Worm (Caenorhabditis elegans) whole organism, L3 larva: ENCODE data around the gene Y119D3B.14.

ENCODE experiments used
- R02D3.7 ChIP-seq: fragments of 150-350 bp; optimal IDR thresholded peaks from 2 replicates; lab custom pipeline; 2014; ENCODE audit warnings: missing biosample characterization, missing genetic modification characterization
- ZK546.5 ChIP-seq: sonication (generic microtip); optimal IDR thresholded peaks from 2 replicates; lab custom pipeline; 2017; ENCODE audit warnings: missing biosample characterization, missing genetic modification characterization
- aly-2 ChIP-seq: fragments of 150-350 bp; optimal IDR thresholded peaks from 2 replicates; lab custom pipeline; 2014; ENCODE audit warnings: missing biosample characterization, missing genetic modification characterization
- ama-1 ChIP-seq: fragments of 150-350 bp; optimal IDR thresholded peaks from 2 replicates; lab custom pipeline; 2018
- ceh-16 ChIP-seq: sonication (generic microtip); optimal IDR thresholded peaks from 2 replicates; lab custom pipeline; 2017; ENCODE audit warnings: missing biosample characterization, missing genetic modification characterization
- ceh-28 ChIP-seq: fragments of 150-350 bp; optimal IDR thresholded peaks from 2 replicates; lab custom pipeline; 2014; ENCODE audit warnings: missing biosample characterization, missing genetic modification reagents, missing genetic modification characterization
- egl-5 ChIP-seq: fragments of 150-350 bp; optimal IDR thresholded peaks from 2 replicates; lab custom pipeline; 2017; ENCODE audit warnings: missing biosample characterization, missing genetic modification reagents, missing genetic modification characterization, inconsistent platforms
- elt-1 ChIP-seq: fragments of 150-350 bp; optimal IDR thresholded peaks from 2 replicates; lab custom pipeline; 2014; ENCODE audit warnings: missing biosample characterization, missing genetic modification characterization
- elt-2 ChIP-seq: sonication (generic microtip); optimal IDR thresholded peaks from 2 replicates; lab custom pipeline; 2016; ENCODE audit warnings: missing genetic modification reagents, mild to moderate bottlenecking, missing genetic modification characterization, missing compliant biosample characterization
- fkh-10 ChIP-seq: sonication (generic microtip); optimal IDR thresholded peaks from 2 replicates; lab custom pipeline; 2017; ENCODE audit warnings: missing biosample characterization, missing genetic modification reagents, missing genetic modification characterization
- fkh-2 ChIP-seq: fragments of 150-350 bp; optimal IDR thresholded peaks from 2 replicates; lab custom pipeline; 2014; ENCODE audit warnings: missing biosample characterization, missing genetic modification reagents, missing genetic modification characterization
- fos-1 ChIP-seq: fragments of 150-350 bp; optimal IDR thresholded peaks from 2 replicates; lab custom pipeline; 2014; ENCODE audit warnings: missing biosample characterization, missing genetic modification characterization
- hmg-11 ChIP-seq: sonication (generic microtip); optimal IDR thresholded peaks from 2 replicates; lab custom pipeline; 2016; ENCODE audit warnings: missing genetic modification characterization, missing compliant biosample characterization
- lin-39 ChIP-seq: fragments of 150-350 bp; optimal IDR thresholded peaks from 2 replicates; lab custom pipeline; 2018; ENCODE audit warnings: missing biosample characterization, missing genetic modification reagents, missing genetic modification characterization
- mml-1 ChIP-seq: fragments of 150-350 bp; sonication (generic microtip); optimal IDR thresholded peaks from 3 replicates; lab custom pipeline; 2014; ENCODE audit warnings: missing biosample characterization, missing genetic modification characterization
- nhr-11 ChIP-seq: fragments of 150-350 bp; optimal IDR thresholded peaks from 2 replicates; lab custom pipeline; 2014; ENCODE audit warnings: missing biosample characterization, missing genetic modification characterization
- nhr-25 ChIP-seq: sonication (generic microtip); optimal IDR thresholded peaks from 2 replicates; lab custom pipeline; 2017; ENCODE audit warnings: missing biosample characterization, missing genetic modification characterization
- nhr-43 ChIP-seq: sonication (generic microtip); optimal IDR thresholded peaks from 2 replicates; lab custom pipeline; 2016; ENCODE audit warnings: mild to moderate bottlenecking, missing genetic modification characterization, missing compliant biosample characterization; ENCODE audit not compliant: poor library complexity, severe bottlenecking
- nhr-67 ChIP-seq: fragments of 150-350 bp; optimal IDR thresholded peaks from 2 replicates; lab custom pipeline; 2014; ENCODE audit warnings: missing biosample characterization, missing genetic modification characterization
- nhr-76 ChIP-seq: fragments of 150-350 bp; sonication (generic microtip); optimal IDR thresholded peaks from 5 replicates; lab custom pipeline; 2014; ENCODE audit warnings: missing biosample characterization, missing genetic modification characterization
- nhr-77 ChIP-seq: fragments of 150-350 bp; optimal IDR thresholded peaks from 2 replicates; lab custom pipeline; 2014; ENCODE audit warnings: missing biosample characterization, missing genetic modification characterization
- pha-4 ChIP-seq: fragments of 150-350 bp; optimal IDR thresholded peaks from 2 replicates; lab custom pipeline; 2014; ENCODE audit warnings: missing biosample characterization, missing genetic modification reagents, missing genetic modification characterization
- pqm-1 ChIP-seq: fragments of 150-350 bp; optimal IDR thresholded peaks from 2 replicates; lab custom pipeline; 2017; ENCODE audit warnings: missing biosample characterization, missing genetic modification characterization, inconsistent platforms
- skn-1 ChIP-seq: fragments of 150-350 bp; optimal IDR thresholded peaks from 2 replicates; lab custom pipeline; 2014; ENCODE audit warnings: missing biosample characterization, missing genetic modification characterization
- snpc-4 ChIP-seq: fragments of 150-350 bp; optimal IDR thresholded peaks from 2 replicates; lab custom pipeline; 2014; ENCODE audit warnings: missing biosample characterization, missing genetic modification characterization
- unc-62 ChIP-seq: fragments of 150-350 bp; sonication (generic microtip); optimal IDR thresholded peaks from 4 replicates; lab custom pipeline; 2014; ENCODE audit warnings: missing biosample characterization, missing genetic modification reagents, missing genetic modification characterization
- ztf-11 ChIP-seq: fragments of 150-350 bp; optimal IDR thresholded peaks from 2 replicates; lab custom pipeline; 2014; ENCODE audit warnings: missing biosample characterization, missing genetic modification characterization
- ztf-4 ChIP-seq: fragments of 150-350 bp; optimal IDR thresholded peaks from 2 replicates; lab custom pipeline; 2014; ENCODE audit warnings: missing biosample characterization, missing genetic modification characterization

Gene Y119D3B.14

DNA sequence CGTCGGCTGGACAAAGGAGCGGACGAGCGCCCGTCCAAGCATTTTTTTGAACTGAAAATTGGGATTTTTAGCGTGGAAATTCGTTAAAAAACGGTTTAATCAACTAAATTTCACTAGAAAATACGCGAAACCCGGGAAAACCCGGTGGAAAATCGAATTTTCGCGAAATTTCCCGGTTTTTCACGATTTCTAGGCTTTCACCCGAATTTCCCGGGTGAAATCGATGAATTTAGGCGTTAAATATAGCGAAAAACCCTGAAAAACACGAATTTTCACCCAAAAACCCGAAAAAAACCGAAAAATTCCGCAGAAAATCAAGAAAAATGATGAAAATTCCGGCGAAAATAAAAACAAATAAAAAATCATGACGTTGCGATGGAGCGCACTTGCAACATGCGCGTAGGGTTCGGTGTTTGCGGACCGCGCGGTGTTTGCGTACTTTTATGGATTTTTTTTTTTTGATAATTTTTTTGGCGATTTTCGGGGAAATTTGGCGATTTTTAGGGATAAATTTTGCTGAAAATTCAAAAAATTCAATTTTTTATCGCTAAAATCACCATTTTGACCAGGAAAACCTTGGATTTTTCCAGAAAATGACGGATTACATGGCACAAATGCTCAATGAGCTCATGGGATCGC is 8.5 kb upstream of the Y119D3B.14 start, which contains the start of the genes mrpl-45 and Y119D3B.12 (continued):
- TF ChIP-seq skn-1 (tag; lab: Kevin White, UChicago) (peak; percentile 90), pqm-1 (tag; lab: Kevin White, UChicago) (peak; percentile 22)

DNA sequence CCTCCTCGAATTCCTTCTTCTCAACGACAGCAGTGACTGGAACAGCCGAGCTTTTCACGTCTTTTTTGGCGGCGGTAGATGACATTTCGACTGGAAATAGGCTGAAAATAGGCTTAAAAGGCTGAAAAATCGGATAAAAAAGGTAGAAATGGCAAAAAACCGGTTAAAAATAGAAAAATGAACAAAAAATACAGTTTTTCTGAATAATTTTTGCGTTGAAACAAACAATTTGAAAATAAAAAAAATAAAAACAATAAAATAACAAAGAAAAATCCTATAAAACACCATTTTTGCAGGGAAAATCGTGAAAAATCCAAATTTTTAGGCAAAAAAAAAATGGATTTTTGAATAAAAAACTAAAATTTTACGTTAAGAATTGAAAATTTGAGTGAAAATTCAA is 2.6 kb upstream of the Y119D3B.14 start, which contains the start of gene dss-1:
Gene dss-1 (minus strand): TSS at position 101 of the 400 bp plus-strand sequence.
- TF ChIP-seq aly-2 (tag; lab: Kevin White, UChicago) (no peak), nhr-67 (tag; lab: Kevin White, UChicago) (no peak), elt-1 (tag; lab: Kevin White, UChicago) (no peak), ama-1 (lab: Kevin White, UChicago) (no peak), mml-1 (no peak), nhr-25 (tag; lab: Kevin White, UChicago) (no peak), nhr-11 (tag; lab: Kevin White, UChicago) (no peak), egl-5 (no peak)

DNA sequence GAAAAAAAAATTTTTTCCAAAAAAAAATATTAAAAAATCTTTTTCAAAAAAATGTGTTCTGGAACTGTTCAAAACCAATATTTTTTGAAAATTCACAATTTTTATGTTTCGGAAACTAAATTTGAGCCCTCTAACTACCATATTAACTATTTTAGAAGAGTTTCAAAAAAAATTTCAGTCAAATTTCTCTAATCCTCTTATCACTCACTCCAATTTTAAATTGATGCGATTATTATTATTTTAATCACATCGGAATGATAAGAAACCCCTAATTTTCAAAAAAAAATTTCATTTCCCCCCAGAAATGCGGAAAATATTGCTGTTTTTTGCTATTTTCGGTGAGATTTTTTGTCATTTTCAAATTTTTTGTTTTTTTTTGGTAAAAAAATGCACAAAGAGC is 11.9 kb downstream of the Y119D3B.14 start, which contains the start of gene nspg-8:
Gene nspg-8 (plus strand): TSS at position 301 of the 400 bp plus-strand sequence.
- TF ChIP-seq elt-2 (tag; lab: Kevin White, UChicago) (peak; percentile 23), fkh-2 (tag; lab: Kevin White, UChicago) (no peak)

DNA sequence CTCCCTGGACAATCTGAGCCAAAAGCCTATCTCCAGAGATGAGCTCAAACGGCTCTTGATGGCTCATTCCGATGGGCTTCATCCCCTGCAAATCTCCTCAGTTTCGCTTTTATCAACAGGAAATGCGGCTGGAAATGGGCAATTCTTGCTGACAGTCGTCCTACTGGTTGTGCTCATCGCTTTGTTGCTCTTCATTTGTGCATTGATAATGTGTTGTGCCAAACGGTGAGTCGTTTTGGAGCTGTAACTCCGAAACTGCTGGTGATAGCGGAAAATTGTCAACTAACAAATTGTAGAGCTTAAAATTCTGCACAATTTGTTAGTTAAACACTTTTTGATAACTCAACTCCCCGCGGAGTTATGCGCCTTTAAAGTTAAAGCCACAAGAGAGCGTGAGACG is 14.6 kb downstream of the Y119D3B.14 start:
- TF ChIP-seq ZK546.5 (tag; lab: Kevin White, UChicago) (no peak), ceh-16 (tag; lab: Kevin White, UChicago) (no peak), pqm-1 (tag; lab: Kevin White, UChicago) (no peak), R02D3.7 (tag; lab: Kevin White, UChicago) (no peak), hmg-11 (tag; lab: Kevin White, UChicago) (no peak), fos-1 (no peak), elt-1 (tag; lab: Kevin White, UChicago) (no peak), nhr-76 (no peak), nhr-77 (tag; lab: Kevin White, UChicago) (no peak)

DNA sequence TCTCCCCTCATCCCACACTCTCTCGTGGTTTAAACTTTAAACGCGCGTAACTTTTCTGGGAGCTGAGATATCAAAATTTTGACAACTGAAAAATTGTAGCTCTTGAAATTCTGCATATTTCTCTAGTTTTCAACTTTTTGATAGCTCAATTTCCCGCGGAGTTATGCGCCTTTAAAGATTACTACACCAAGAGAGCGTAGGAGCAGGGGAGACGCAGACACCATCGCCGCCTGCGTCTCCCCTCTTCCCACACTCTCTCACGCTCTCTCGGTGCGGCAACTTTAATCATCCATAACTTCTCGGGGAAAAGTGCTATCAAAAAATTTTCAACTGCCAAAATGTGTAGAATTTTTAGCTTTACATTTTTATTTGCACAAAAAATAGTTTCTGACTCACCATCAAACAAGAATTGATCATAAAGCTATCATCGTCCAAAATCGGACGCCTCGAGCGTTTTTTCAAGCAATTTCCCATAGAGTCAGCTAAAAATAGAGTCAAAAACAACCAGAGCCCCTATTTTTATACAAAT is 17.5 kb downstream of the Y119D3B.14 start, which contains the start of gene eak-3:
Gene eak-3 (minus strand): TSS at position 479 of the 529 bp plus-strand sequence.
- no peak for TF ChIP-seq ztf-11 (tag; lab: Kevin White, UChicago)
- TF ChIP-seq ceh-16 (tag; lab: Kevin White, UChicago): no peak
- no peak for TF ChIP-seq unc-62 (GFP tag; lab: Kevin White, UChicago)
- TF ChIP-seq ztf-4 (tag; lab: Kevin White, UChicago): no peak
- TF ChIP-seq snpc-4 (tag; lab: Kevin White, UChicago): no peak
- no peak for TF ChIP-seq pha-4 (tag; lab: Kevin White, UChicago)

DNA sequence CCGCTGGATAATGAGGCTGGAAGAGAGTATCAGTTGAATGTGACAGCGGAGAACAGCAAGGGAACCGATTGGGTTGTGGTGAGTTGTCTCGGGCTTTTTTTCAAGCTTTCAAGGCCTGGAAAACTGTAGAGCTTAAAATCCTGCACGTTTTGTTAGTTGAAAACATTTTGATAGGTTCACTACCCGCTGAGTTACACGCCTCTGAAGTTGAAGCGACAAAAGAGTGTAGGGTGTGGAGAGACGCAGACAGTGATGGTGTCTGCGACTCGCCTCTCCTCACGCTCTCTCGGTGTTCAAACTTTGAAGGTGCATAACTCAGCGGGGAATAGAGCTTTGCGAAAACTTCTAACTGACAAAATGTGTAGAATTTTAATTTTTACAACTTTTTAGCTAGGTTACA is 20.3 kb downstream of the Y119D3B.14 start:
- TF ChIP-seq lin-39 (tag; lab: Kevin White, UChicago): no peak
- TF ChIP-seq nhr-43 (tag; lab: Kevin White, UChicago): peak; percentile 4

DNA sequence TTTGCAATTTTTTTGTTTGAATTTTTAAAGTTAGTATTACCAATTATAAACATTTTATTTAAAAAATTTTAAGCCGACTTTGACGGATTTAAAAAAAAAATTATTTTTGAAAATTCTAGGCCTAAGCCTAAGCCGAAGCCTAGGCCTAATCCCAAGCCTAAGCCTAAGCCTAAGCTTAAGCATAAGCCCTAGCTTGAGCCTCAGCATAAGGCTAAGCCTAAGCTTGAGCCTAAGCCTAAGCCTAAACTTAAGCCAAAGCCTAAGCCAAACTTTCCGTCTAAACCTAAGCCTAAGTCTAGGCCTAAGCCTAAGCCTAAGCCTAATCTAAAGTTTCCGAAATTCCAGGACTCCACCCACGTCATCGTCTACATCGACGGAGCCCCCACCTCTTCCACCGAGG is 24.0 kb downstream of the Y119D3B.14 start:
- TF ChIP-seq nhr-25 (tag; lab: Kevin White, UChicago): no peak
- no peak for TF ChIP-seq snpc-4 (tag; lab: Kevin White, UChicago)
- TF ChIP-seq mml-1: no peak
- no peak for TF ChIP-seq elt-1 (tag; lab: Kevin White, UChicago)
- TF ChIP-seq ZK546.5 (tag; lab: Kevin White, UChicago): no peak
- no peak for TF ChIP-seq fkh-10
- TF ChIP-seq ceh-28 (tag; lab: Kevin White, UChicago): no peak
